Fruit fly (Drosophila melanogaster) whole organism, embryonic: Measurements from ENCODE around the gene Lsm12a.

Source experiments
- Atf-2 ChIP-seq: fragments of 200-800 bp; sonication (Bioruptor generic); optimal IDR thresholded peaks from 2 replicates; lab custom pipeline; 2016; ENCODE audit warnings: missing biosample characterization, missing genetic modification characterization
- Bteb2 ChIP-seq: fragments of 200-800 bp; sonication (Bioruptor generic); optimal IDR thresholded peaks from 2 replicates; lab custom pipeline; 2016; ENCODE audit warnings: missing biosample characterization, missing genetic modification characterization
- CG10147 ChIP-seq: fragments of 200-800 bp; sonication (Bioruptor generic); optimal IDR thresholded peaks from 2 replicates; lab custom pipeline; 2019; ENCODE audit warnings: missing biosample characterization, mild to moderate bottlenecking, missing genetic modification characterization, moderate library complexity
- CG11504 ChIP-seq: fragments of 200-800 bp; sonication (Bioruptor generic); optimal IDR thresholded peaks from 3 replicates; lab custom pipeline; 2019; ENCODE audit warnings: missing biosample characterization, mild to moderate bottlenecking, missing genetic modification characterization, moderate library complexity
- CG12071 ChIP-seq: fragments of 200-800 bp; sonication (Bioruptor generic); optimal IDR thresholded peaks from 3 replicates; lab custom pipeline; 2018; ENCODE audit warnings: missing biosample characterization, mild to moderate bottlenecking, missing genetic modification characterization
- CG12942 ChIP-seq: fragments of 200-800 bp; sonication (Bioruptor generic); optimal IDR thresholded peaks from 3 replicates; lab custom pipeline; 2016; ENCODE audit warnings: missing biosample characterization, missing genetic modification characterization
- CG17829 ChIP-seq: fragments of 200-800 bp; optimal IDR thresholded peaks from 2 replicates; lab custom pipeline; 2019; ENCODE audit warnings: missing biosample characterization, mild to moderate bottlenecking, missing genetic modification characterization, moderate library complexity
- CG1832 ChIP-seq: fragments of 200-800 bp; sonication (Bioruptor generic); optimal IDR thresholded peaks from 2 replicates; lab custom pipeline; 2017; ENCODE audit warnings: missing biosample characterization, mild to moderate bottlenecking, missing genetic modification characterization, inconsistent platforms
- CG18764 ChIP-seq: fragments of 200-800 bp; sonication (Bioruptor generic); optimal IDR thresholded peaks from 3 replicates; lab custom pipeline; 2016; ENCODE audit warnings: missing biosample characterization, missing genetic modification characterization
- CG2202 ChIP-seq: fragments of 200-800 bp; sonication (Bioruptor generic); optimal IDR thresholded peaks from 2 replicates; lab custom pipeline; 2018; ENCODE audit warnings: missing biosample characterization, mild to moderate bottlenecking, missing genetic modification characterization
- CG3407 ChIP-seq: fragments of 200-800 bp; sonication (Bioruptor generic); optimal IDR thresholded peaks from 2 replicates; lab custom pipeline; 2018; ENCODE audit warnings: missing biosample characterization, mild to moderate bottlenecking, missing genetic modification characterization
- CG34376 ChIP-seq: fragments of 200-800 bp; sonication (Bioruptor generic); optimal IDR thresholded peaks from 2 replicates; lab custom pipeline; 2018; ENCODE audit warnings: missing biosample characterization, mild to moderate bottlenecking, missing genetic modification characterization
- CG5180 ChIP-seq: fragments of 200-800 bp; sonication (Bioruptor generic); optimal IDR thresholded peaks from 3 replicates; lab custom pipeline; 2017; ENCODE audit warnings: missing biosample characterization, missing genetic modification characterization, mild to moderate bottlenecking, moderate library complexity, missing genetic modification reagents
- CG5953 ChIP-seq: fragments of 200-800 bp; sonication (Bioruptor generic); IDR thresholded peaks from 2 replicates; pipeline ENCODE4 v1.3.6; 2022; ENCODE audit warnings: missing biosample characterization, missing genetic modification characterization
- CG6175 ChIP-seq: fragments of 200-800 bp; sonication (Bioruptor generic); IDR thresholded peaks from 3 replicates; pipeline ENCODE4 v1.3.6; 2022; ENCODE audit warnings: missing biosample characterization, missing genetic modification characterization
- CG9727 ChIP-seq: fragments of 200-800 bp; sonication (Bioruptor generic); optimal IDR thresholded peaks from 3 replicates; lab custom pipeline; 2017; ENCODE audit warnings: missing biosample characterization, mild to moderate bottlenecking, missing genetic modification characterization
- Dip2 ChIP-seq: fragments of 200-800 bp; sonication (Bioruptor generic); IDR thresholded peaks from 2 replicates; pipeline ENCODE4 v1.3.6; 2022; ENCODE audit warnings: missing biosample characterization, missing genetic modification characterization
- H2.0 ChIP-seq: fragments of 200-800 bp; sonication (Bioruptor generic); IDR thresholded peaks from 2 replicates; pipeline ENCODE4 v1.3.6; 2022; ENCODE audit warnings: missing biosample characterization, missing genetic modification characterization
- HmgD ChIP-seq: fragments of 200-800 bp; sonication (Bioruptor generic); optimal IDR thresholded peaks from 3 replicates; lab custom pipeline; 2016; ENCODE audit warnings: missing biosample characterization, missing genetic modification characterization
- Hr39 ChIP-seq: fragments of >200 bp; optimal IDR thresholded peaks from 2 replicates; lab custom pipeline; 2017
- Lim3 ChIP-seq: fragments of 200-800 bp; sonication (Bioruptor generic); IDR thresholded peaks from 2 replicates; pipeline ENCODE4 v1.3.6; 2022; ENCODE audit warnings: missing biosample characterization, missing genetic modification characterization
- Sin3A ChIP-seq: fragments of >200 bp; optimal IDR thresholded peaks from 2 replicates; lab custom pipeline; 2018
- Six4 ChIP-seq: fragments of 200-800 bp; sonication (Bioruptor generic); optimal IDR thresholded peaks from 2 replicates; lab custom pipeline; 2016; ENCODE audit warnings: missing biosample characterization, missing genetic modification characterization
- Trl ChIP-seq, 3 experiments: fragments of >200 bp in 2 of 3; fragments of 200-800 bp in 1 of 3; sonication (Bioruptor generic) in 1 of 3; optimal IDR thresholded peaks; 2 replicates in 1 of 3; 3 replicates in 2 of 3; lab custom pipeline; 2016 to 2017; ENCODE audit warnings: missing biosample characterization in 1 of 3, missing genetic modification characterization in 1 of 3
- Xbp1 ChIP-seq: fragments of 200-800 bp; sonication (Bioruptor generic); optimal IDR thresholded peaks from 3 replicates; lab custom pipeline; 2016; ENCODE audit warnings: missing biosample characterization, mild to moderate bottlenecking, missing genetic modification characterization
- aop ChIP-seq: fragments of 200-800 bp; sonication (Bioruptor generic); IDR thresholded peaks from 2 replicates; pipeline ENCODE4 v1.3.6; 2022; ENCODE audit warnings: missing biosample characterization, missing genetic modification characterization
- cad ChIP-seq: fragments of >200 bp; optimal IDR thresholded peaks from 2 replicates; lab custom pipeline; 2017; ENCODE audit warnings: missing biosample characterization, missing genetic modification characterization
- cato ChIP-seq: fragments of 200-800 bp; sonication (Bioruptor generic); optimal IDR thresholded peaks from 2 replicates; lab custom pipeline; 2016; ENCODE audit warnings: missing biosample characterization, missing genetic modification characterization, borderline replicate concordance
- fd3F ChIP-seq: fragments of 200-800 bp; sonication (Bioruptor generic); optimal IDR thresholded peaks from 2 replicates; lab custom pipeline; 2018; ENCODE audit warnings: missing biosample characterization, mild to moderate bottlenecking, missing genetic modification characterization, moderate library complexity
- fd64A ChIP-seq: fragments of 200-800 bp; sonication (Bioruptor generic); optimal IDR thresholded peaks from 3 replicates; lab custom pipeline; 2018; ENCODE audit warnings: missing biosample characterization, mild to moderate bottlenecking, missing genetic modification characterization
- grn ChIP-seq: fragments of 200-800 bp; sonication (Bioruptor generic); optimal IDR thresholded peaks from 3 replicates; lab custom pipeline; 2017; ENCODE audit warnings: missing biosample characterization, missing genetic modification characterization
- lmd ChIP-seq: fragments of 200-800 bp; sonication (Bioruptor generic); IDR thresholded peaks from 2 replicates; pipeline ENCODE4 v1.3.6; 2022; ENCODE audit warnings: missing biosample characterization, missing genetic modification characterization
- lov ChIP-seq, 2 experiments: fragments of 200-800 bp in 1 of 2; fragments of >200 bp in 1 of 2; sonication (Bioruptor generic) in 1 of 2; IDR thresholded peaks in 1 of 2; optimal IDR thresholded peaks in 1 of 2; 2 replicates in 1 of 2; 3 replicates in 1 of 2; pipeline versions ENCODE4 v1.3.6 to Lab custom; 2017 to 2022; ENCODE audit warnings: missing biosample characterization in 1 of 2, missing genetic modification characterization in 1 of 2
- onecut ChIP-seq: fragments of 200-800 bp; sonication (Bioruptor generic); IDR thresholded peaks from 2 replicates; pipeline ENCODE4 v1.3.6; 2022; ENCODE audit warnings: missing biosample characterization, missing genetic modification characterization
- org-1 ChIP-seq: fragments of 200-800 bp; sonication (Bioruptor generic); optimal IDR thresholded peaks from 2 replicates; lab custom pipeline; 2017; ENCODE audit warnings: missing biosample characterization, missing genetic modification characterization
- phol ChIP-seq: fragments of 200-800 bp; sonication (Bioruptor generic); optimal IDR thresholded peaks from 3 replicates; lab custom pipeline; 2018; ENCODE audit warnings: missing biosample characterization, mild to moderate bottlenecking, missing genetic modification characterization, moderate library complexity
- pros ChIP-seq: fragments of 200-800 bp; sonication (Bioruptor generic); optimal IDR thresholded peaks from 3 replicates; lab custom pipeline; 2019; ENCODE audit warnings: missing biosample characterization, mild to moderate bottlenecking, missing genetic modification characterization, moderate library complexity
- scrt ChIP-seq: fragments of 200-800 bp; sonication (Bioruptor generic); optimal IDR thresholded peaks from 2 replicates; lab custom pipeline; 2018; ENCODE audit warnings: missing biosample characterization, mild to moderate bottlenecking, missing genetic modification characterization, moderate library complexity
- trh ChIP-seq: fragments of 200-800 bp; sonication (Bioruptor generic); optimal IDR thresholded peaks from 2 replicates; lab custom pipeline; 2016; ENCODE audit warnings: missing biosample characterization, missing genetic modification characterization

Lsm12a gene

DNA sequence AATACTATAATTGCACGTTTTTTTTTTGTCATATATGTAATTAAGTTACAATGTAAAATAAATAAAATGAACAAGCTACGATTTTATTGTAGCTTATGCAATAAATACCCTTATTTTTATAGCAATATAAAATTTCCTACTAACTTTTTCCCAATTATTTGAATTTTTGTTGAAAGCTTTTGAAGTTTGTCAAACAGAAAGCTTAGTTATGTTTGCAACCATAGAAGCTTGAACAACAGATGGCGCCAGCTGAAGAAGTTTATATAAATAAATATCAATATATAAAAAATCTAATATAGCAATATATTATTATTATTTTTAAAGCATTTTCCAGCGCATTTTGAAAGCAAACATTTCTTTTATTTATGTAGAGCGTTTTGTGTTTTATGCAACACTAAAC is 16.8 kb downstream of the Lsm12a start (continued):
- TF ChIP-seq lov (optimal IDR thresholded peaks at IDR 0.05; lab: Kevin White, UChicago) = no peak
- no peak for TF ChIP-seq lov (GFP tag; IDR thresholded peaks at IDR 0.05; lab: Robert Waterston, UW)
- TF ChIP-seq pros (GFP tag; lab: Kevin White, UChicago) = no peak
- TF ChIP-seq CG1832 (GFP tag; lab: Kevin White, UChicago) = no peak
- no peak for TF ChIP-seq onecut
- no peak for TF ChIP-seq CG9727 (GFP tag; lab: Kevin White, UChicago)
- peak; percentile 17 for TF ChIP-seq CG11504 (tag; lab: Kevin White, UChicago)
- peak; percentile 89 for TF ChIP-seq Dip2 (GFP tag; lab: Robert Waterston, UW)
- TF ChIP-seq Six4 (GFP tag; lab: Kevin White, UChicago) = no peak
- TF ChIP-seq CG12071 = no peak
- TF ChIP-seq lmd (GFP tag; lab: Robert Waterston, UW) = no peak
- TF ChIP-seq CG17829 (tag; lab: Kevin White, UChicago) = no peak
- no peak for TF ChIP-seq grn (GFP tag; lab: Kevin White, UChicago)
- no peak for TF ChIP-seq Bteb2 (GFP tag; lab: Kevin White, UChicago)
- TF ChIP-seq cato (GFP tag; lab: Kevin White, UChicago) = no peak
- no peak for TF ChIP-seq CG6175 (GFP tag; lab: Robert Waterston, UW)
- no peak for TF ChIP-seq CG2202 (tag; lab: Kevin White, UChicago)
- no peak for TF ChIP-seq cad (GFP tag; lab: Kevin White, UChicago)
- no peak for TF ChIP-seq Xbp1 (GFP tag; lab: Kevin White, UChicago)
- no peak for TF ChIP-seq H2.0 (GFP tag; lab: Robert Waterston, UW)

DNA sequence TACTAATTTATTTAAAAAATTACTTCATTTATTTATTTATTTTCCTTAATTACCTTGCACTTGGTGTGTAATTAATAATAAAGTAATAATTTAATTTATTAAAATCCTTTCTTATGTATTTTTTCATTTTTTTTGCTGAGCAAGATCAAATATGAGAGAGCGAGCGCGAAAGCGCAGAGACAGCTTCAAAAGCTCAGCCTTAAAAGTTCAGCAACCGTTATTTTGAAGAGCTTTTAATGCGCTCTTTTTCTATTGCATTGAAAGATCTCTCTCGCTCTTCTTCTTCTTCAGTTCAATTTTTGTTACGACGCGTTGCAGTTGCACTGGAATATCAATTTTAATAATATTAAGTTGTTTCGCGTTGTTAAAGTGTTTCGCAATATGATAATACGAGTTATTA is 25.0 kb downstream of the Lsm12a start, which contains the start of gene Ten-a:
Ten-a (plus strand) TSS at position 301 of the 400 bp plus-strand sequence.
- TF ChIP-seq CG5180 (GFP tag; lab: Kevin White, UChicago) (peak; percentile 27), Hr39 (no peak), CG10147 (GFP tag; lab: Kevin White, UChicago) (no peak), trh (GFP tag; lab: Kevin White, UChicago) (no peak), HmgD (GFP tag; lab: Kevin White, UChicago) (no peak), CG12942 (GFP tag; lab: Kevin White, UChicago) (no peak), Trl (optimal IDR thresholded peaks at IDR 0.05; lab: Kevin White, UChicago) (peak in 1 of 2 experiments; percentile 12), Trl (GFP tag; optimal IDR thresholded peaks at IDR 0.05; lab: Kevin White, UChicago) (no peak)

dm6 chrX:12050292-12050691 is 31.9 kb downstream of the Lsm12a start:
- no peak for TF ChIP-seq aop
- no peak for TF ChIP-seq Sin3A (lab: Kevin White, UChicago)
- TF ChIP-seq scrt (GFP tag; lab: Kevin White, UChicago) = peak; percentile 50
- TF ChIP-seq Hr39 = peak; percentile 75

DNA sequence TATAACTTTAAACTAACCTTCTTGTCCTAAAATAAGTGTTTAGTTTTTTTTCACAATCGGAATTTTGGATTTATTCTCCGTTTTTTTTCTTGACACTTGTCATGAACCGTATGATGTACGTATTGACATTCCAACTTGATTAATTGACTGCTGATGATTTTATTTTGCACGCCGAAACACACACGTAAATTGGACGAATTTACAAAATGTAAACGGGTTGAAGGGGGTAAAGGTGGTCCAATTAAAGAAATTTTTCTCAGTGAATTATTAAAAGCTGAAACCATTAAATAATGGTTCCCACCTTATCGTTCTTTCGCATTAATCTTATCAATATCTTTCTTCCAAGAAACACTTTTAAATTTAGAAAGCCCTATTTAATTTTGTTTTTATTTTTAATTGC is 38.1 kb downstream of the Lsm12a start, which contains the start of gene Uch-L5R:
Uch-L5R (minus strand) TSS at position 101 of the 400 bp plus-strand sequence.
- TF ChIP-seq Lim3 = no peak
- no peak for TF ChIP-seq CG18764 (GFP tag; lab: Kevin White, UChicago)
- no peak for TF ChIP-seq CG34376 (GFP tag; lab: Kevin White, UChicago)
- TF ChIP-seq fd3F (GFP tag; lab: Kevin White, UChicago) = no peak
- TF ChIP-seq fd64A (GFP tag; lab: Kevin White, UChicago) = no peak
- no peak for TF ChIP-seq phol (tag; lab: Kevin White, UChicago)
- TF ChIP-seq org-1 (GFP tag; lab: Kevin White, UChicago) = no peak
- TF ChIP-seq CG5953 (GFP tag; lab: Robert Waterston, UW) = no peak
- no peak for TF ChIP-seq Atf-2 (GFP tag; lab: Kevin White, UChicago)
- no peak for TF ChIP-seq CG3407 (GFP tag; lab: Kevin White, UChicago)
